Worm (Caenorhabditis elegans) whole organism, early embryonic: ENCODE data around the gene srj-32.
"Not testable (repeated sequence)": the region's sequence is repeated elsewhere in the genome, so short reads cannot be mapped to it uniquely, and the experiment has no call there.

Experiments
- B0310.2 ChIP-seq: sonication (generic microtip); optimal IDR thresholded peaks from 2 replicates; lab custom pipeline; 2016; ENCODE audit warnings: mild to moderate bottlenecking, missing genetic modification characterization, missing compliant biosample characterization
- F13C5.2 ChIP-seq: sonication (generic microtip); optimal IDR thresholded peaks from 2 replicates; lab custom pipeline; 2017; ENCODE audit warnings: mild to moderate bottlenecking, missing genetic modification characterization, inconsistent platforms, missing compliant biosample characterization
- aly-1 ChIP-seq: sonication (generic microtip); optimal IDR thresholded peaks from 2 replicates; lab custom pipeline; 2016; ENCODE audit warnings: missing genetic modification characterization, missing compliant biosample characterization
- ama-1 ChIP-seq: fragments of 150-350 bp; optimal IDR thresholded peaks from 2 replicates; lab custom pipeline; 2014
- ceh-13 ChIP-seq: fragments of 200-800 bp; sonication (Bioruptor generic); optimal IDR thresholded peaks from 2 replicates; lab custom pipeline; 2018; ENCODE audit warnings: mild to moderate bottlenecking, missing genetic modification characterization, missing compliant biosample characterization
- ceh-36 ChIP-seq: sonication (generic microtip); optimal IDR thresholded peaks from 2 replicates; lab custom pipeline; 2016; ENCODE audit warnings: missing genetic modification characterization, inconsistent platforms, missing compliant biosample characterization
- ets-7 ChIP-seq: sonication (generic microtip); optimal IDR thresholded peaks from 2 replicates; lab custom pipeline; 2016; ENCODE audit warnings: missing genotype, missing genetic modification characterization, missing compliant biosample characterization
- flt-1 ChIP-seq: fragments of 200-800 bp; sonication (Bioruptor generic); IDR thresholded peaks from 2 replicates; pipeline ENCODE4 v1.3.6; 2022; ENCODE audit warnings: missing genetic modification characterization, missing compliant biosample characterization
- hmbx-1 ChIP-seq: sonication (generic microtip); optimal IDR thresholded peaks from 2 replicates; lab custom pipeline; 2016; ENCODE audit warnings: mild to moderate bottlenecking, missing genetic modification characterization, missing compliant biosample characterization
- hmg-4 ChIP-seq: fragments of 200-800 bp; sonication (Bioruptor generic); optimal IDR thresholded peaks from 2 replicates; lab custom pipeline; 2018; ENCODE audit warnings: mild to moderate bottlenecking, missing genetic modification characterization, missing compliant biosample characterization
- hnd-1 ChIP-seq: sonication (generic microtip); optimal IDR thresholded peaks from 2 replicates; lab custom pipeline; 2016; ENCODE audit warnings: missing genetic modification characterization, missing compliant biosample characterization
- pes-1 ChIP-seq: fragments of 200-800 bp; sonication (Bioruptor generic); IDR thresholded peaks from 2 replicates; pipeline ENCODE4 v1.3.6; 2022; ENCODE audit warnings: missing genetic modification reagents, missing genetic modification characterization, missing compliant biosample characterization
- scrt-1 ChIP-seq: fragments of 200-800 bp; sonication (Bioruptor generic); IDR thresholded peaks from 2 replicates; pipeline ENCODE4 v1.3.6; 2022; ENCODE audit warnings: missing genetic modification characterization, missing compliant biosample characterization
- sea-1 ChIP-seq: fragments of 200-800 bp; sonication (Bioruptor generic); conservative IDR thresholded peaks from 2 replicates; pipeline ENCODE4 v1.3.6; 2022; ENCODE audit warnings: missing genetic modification characterization, missing compliant biosample characterization
- tbx-11 ChIP-seq: fragments of 200-800 bp; sonication (Bioruptor generic); IDR thresholded peaks from 2 replicates; pipeline ENCODE4 v1.3.6; 2022; ENCODE audit warnings: missing genetic modification characterization, missing compliant biosample characterization
- tbx-37 ChIP-seq: fragments of 200-800 bp; sonication (Bioruptor generic); conservative IDR thresholded peaks from 2 replicates; pipeline ENCODE4 v1.3.6; 2022; ENCODE audit warnings: missing genetic modification reagents, missing genetic modification characterization, missing compliant biosample characterization
- tra-4 ChIP-seq: sonication (generic microtip); optimal IDR thresholded peaks from 2 replicates; lab custom pipeline; 2017; ENCODE audit warnings: missing genetic modification characterization, missing compliant biosample characterization

The srj-32 gene

ce11 chrV:7328092-7328491 lies 30.9 kb upstream of the srj-32 start, which contains the start of gene clec-7:
Gene clec-7, plus strand, starts transcription at chrV:7328392.
- no peak for TF ChIP-seq ceh-13 (GFP tag; lab: Kevin White, UChicago)
- no peak for TF ChIP-seq F13C5.2
- no peak for TF ChIP-seq hmg-4 (GFP tag; lab: Kevin White, UChicago)
- no peak for TF ChIP-seq pes-1 (GFP tag; lab: Robert Waterston, UW)

- no peak for TF ChIP-seq hnd-1 (tag; lab: Kevin White, UChicago)
- no peak for TF ChIP-seq sea-1 (GFP tag; lab: Robert Waterston, UW)
- no peak for TF ChIP-seq pes-1 (GFP tag; lab: Robert Waterston, UW)
- no peak for TF ChIP-seq ama-1 (lab: Kevin White, UChicago)
- TF ChIP-seq tbx-11 (GFP tag; lab: Robert Waterston, UW), result no peak
- TF ChIP-seq B0310.2 (tag; lab: Kevin White, UChicago), result no peak
Measured at ce11 chrV:7326928-7327327, 29.8 kb upstream of the srj-32 start, which contains the start of gene F10G2.4. Gene F10G2.4, plus strand, starts transcription at chrV:7327228.

ce11 chrV:7325285-7325684 lies 28.1 kb upstream of the srj-32 start, which contains the start of gene srx-92:
Gene srx-92, minus strand, starts transcription at chrV:7325385.
- no peak for TF ChIP-seq aly-1
- no peak for TF ChIP-seq B0310.2 (tag; lab: Kevin White, UChicago)

DNA sequence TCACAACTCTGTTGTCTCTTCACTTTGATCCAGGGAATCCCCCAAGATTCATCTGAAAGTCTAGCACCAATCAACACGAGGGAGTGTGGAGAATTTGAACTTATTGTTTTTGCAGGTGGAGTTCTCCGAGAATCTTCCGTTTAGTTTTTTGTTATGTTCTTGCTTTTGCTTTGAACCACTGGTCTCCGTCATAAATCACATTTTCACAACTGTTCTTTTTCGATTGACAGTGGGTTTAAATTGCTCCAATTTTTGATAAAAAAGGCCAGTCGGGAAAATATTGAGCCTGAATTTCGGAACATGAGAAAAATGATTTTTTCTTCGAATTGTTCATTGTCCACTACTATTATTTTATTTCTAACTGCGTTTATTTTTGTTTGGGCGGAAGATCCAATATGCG lies 24.8 kb upstream of the srj-32 start, which contains the start of gene F10G2.10:
Gene F10G2.10, plus strand, starts transcription at position 301 of the 400 bp plus-strand sequence.
- no peak for TF ChIP-seq hmg-4 (GFP tag; lab: Kevin White, UChicago)
- TF ChIP-seq ama-1 (lab: Kevin White, UChicago), result no peak
- no peak for TF ChIP-seq sea-1 (GFP tag; lab: Robert Waterston, UW)
- no peak for TF ChIP-seq aly-1
- TF ChIP-seq F13C5.2, result no peak
- TF ChIP-seq ets-7, result no peak
- TF ChIP-seq scrt-1 (GFP tag; lab: Robert Waterston, UW), result no peak
- TF ChIP-seq ceh-36 (tag; lab: Kevin White, UChicago), result no peak
- TF ChIP-seq hnd-1 (tag; lab: Kevin White, UChicago), result no peak
- no peak for TF ChIP-seq tra-4 (tag; lab: Kevin White, UChicago)
- TF ChIP-seq flt-1 (GFP tag; lab: Robert Waterston, UW), result no peak
- no peak for TF ChIP-seq ceh-13 (GFP tag; lab: Kevin White, UChicago)
- no peak for TF ChIP-seq tbx-37 (GFP tag; lab: Robert Waterston, UW)
- TF ChIP-seq B0310.2 (tag; lab: Kevin White, UChicago), result no peak
- TF ChIP-seq hmbx-1 (tag; lab: Kevin White, UChicago), result no peak
- TF ChIP-seq tbx-11 (GFP tag; lab: Robert Waterston, UW), result no peak
- no peak for TF ChIP-seq pes-1 (GFP tag; lab: Robert Waterston, UW)

ce11 chrV:7320909-7321308 lies 23.7 kb upstream of the srj-32 start, which contains the start of gene lmd-4:
Gene lmd-4, minus strand, starts transcription at chrV:7321009.
- TF ChIP-seq pes-1 (GFP tag; lab: Robert Waterston, UW), result no peak
- no peak for TF ChIP-seq hnd-1 (tag; lab: Kevin White, UChicago)
- TF ChIP-seq tbx-11 (GFP tag; lab: Robert Waterston, UW), result no peak
- TF ChIP-seq sea-1 (GFP tag; lab: Robert Waterston, UW), result no peak
- TF ChIP-seq aly-1, result no peak

DNA sequence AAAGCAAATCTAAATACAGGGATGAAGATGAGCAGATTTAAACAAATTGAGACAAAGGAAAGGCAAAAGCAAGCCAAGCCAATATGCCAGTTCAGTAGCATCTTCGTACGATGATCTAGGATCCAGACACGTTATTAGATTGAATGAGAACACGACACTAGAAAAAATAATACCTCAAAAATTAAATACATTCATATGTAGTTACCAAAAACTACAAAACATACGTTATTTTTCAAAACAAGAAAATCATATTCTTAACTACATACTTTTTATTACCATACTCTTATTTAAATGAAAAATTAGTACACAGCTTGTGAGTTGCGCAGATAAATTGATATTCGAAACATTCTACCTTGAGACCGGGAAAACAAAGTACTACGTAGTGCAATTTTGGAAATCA lies 16.1 kb upstream of the srj-32 start, which contains the start of gene srx-6:
Gene srx-6, minus strand, starts transcription at position 101 of the 400 bp plus-strand sequence.
- TF ChIP-seq tbx-37 (GFP tag; lab: Robert Waterston, UW) (no peak), hmbx-1 (tag; lab: Kevin White, UChicago) (no peak), tbx-11 (GFP tag; lab: Robert Waterston, UW) (no peak), hnd-1 (tag; lab: Kevin White, UChicago) (no peak), ets-7 (no peak), F13C5.2 (no peak), pes-1 (GFP tag; lab: Robert Waterston, UW) (no peak), ama-1 (lab: Kevin White, UChicago) (no peak), flt-1 (GFP tag; lab: Robert Waterston, UW) (no peak), hmg-4 (GFP tag; lab: Kevin White, UChicago) (no peak), B0310.2 (tag; lab: Kevin White, UChicago) (no peak), ceh-36 (tag; lab: Kevin White, UChicago) (no peak), aly-1 (no peak)

DNA sequence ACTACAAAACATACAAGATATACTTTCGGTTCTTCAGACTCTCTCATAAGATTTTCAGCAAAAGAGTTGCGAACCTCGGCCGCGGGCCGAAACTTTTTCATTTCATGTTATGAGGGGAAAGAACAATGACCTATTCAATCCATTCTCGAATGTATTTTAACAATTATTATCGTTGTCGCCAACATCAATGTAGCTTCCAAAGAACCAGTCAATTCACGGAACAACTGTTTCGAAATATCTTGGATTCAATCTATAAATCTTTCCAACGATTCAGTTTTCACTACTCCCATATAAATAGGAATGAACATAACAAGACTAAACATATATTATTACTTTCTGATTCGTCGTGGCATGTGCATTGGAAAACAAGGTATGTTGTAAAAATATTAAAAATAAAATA lies 9.9 kb upstream of the srj-32 start, which contains the start of gene F07G11.1:
Gene F07G11.1, plus strand, starts transcription at position 301 of the 400 bp plus-strand sequence.
- no peak for TF ChIP-seq aly-1
- no peak for TF ChIP-seq tbx-37 (GFP tag; lab: Robert Waterston, UW)
- TF ChIP-seq tbx-11 (GFP tag; lab: Robert Waterston, UW), result no peak
- TF ChIP-seq hmg-4 (GFP tag; lab: Kevin White, UChicago), result no peak
- no peak for TF ChIP-seq ets-7
- no peak for TF ChIP-seq sea-1 (GFP tag; lab: Robert Waterston, UW)
- no peak for TF ChIP-seq ceh-13 (GFP tag; lab: Kevin White, UChicago)

ce11 chrV:7304506-7304905 lies 7.3 kb upstream of the srj-32 start, which contains the start of gene F07G11.2:
Gene F07G11.2, plus strand, starts transcription at chrV:7304806.
- not testable (repeated sequence) for TF ChIP-seq pes-1 (GFP tag; lab: Robert Waterston, UW); tbx-37 (GFP tag; lab: Robert Waterston, UW); hnd-1 (tag; lab: Kevin White, UChicago)
